Fruit fly (Drosophila melanogaster) whole organism, embryonic: ENCODE results near the gene TwdlR.

Source experiments
- ATbp ChIP-seq: fragments of 200-800 bp; sonication (Bioruptor generic); optimal IDR thresholded peaks from 2 replicates; lab custom pipeline; 2017; ENCODE audit warnings: missing biosample characterization, mild to moderate bottlenecking, missing genetic modification characterization, missing genetic modification reagents
- Adf1 ChIP-seq: fragments of 200-800 bp; sonication (Bioruptor generic); IDR thresholded peaks from 2 replicates; pipeline ENCODE4 v1.3.6; 2022; ENCODE audit warnings: missing biosample characterization, missing genetic modification characterization
- Atf-2 ChIP-seq: fragments of 200-800 bp; sonication (Bioruptor generic); optimal IDR thresholded peaks from 2 replicates; lab custom pipeline; 2016; ENCODE audit warnings: missing biosample characterization, missing genetic modification characterization
- CG10654 ChIP-seq: fragments of 200-800 bp; sonication (Bioruptor generic); optimal IDR thresholded peaks from 2 replicates; lab custom pipeline; 2016; ENCODE audit warnings: missing biosample characterization, missing genetic modification characterization
- CG13296 ChIP-seq: fragments of 200-800 bp; sonication (Bioruptor generic); optimal IDR thresholded peaks from 3 replicates; lab custom pipeline; 2018; ENCODE audit warnings: missing biosample characterization, mild to moderate bottlenecking, missing genetic modification characterization
- CG13624 ChIP-seq: fragments of 200-800 bp; sonication (Bioruptor generic); optimal IDR thresholded peaks from 2 replicates; lab custom pipeline; 2016; ENCODE audit warnings: missing biosample characterization, missing genetic modification characterization
- CG14441 ChIP-seq: fragments of 200-800 bp; sonication (Bioruptor generic); IDR thresholded peaks from 2 replicates; pipeline ENCODE4 v1.3.6; 2022; ENCODE audit warnings: missing biosample characterization, missing genetic modification characterization
- CG18262 ChIP-seq: fragments of 200-800 bp; optimal IDR thresholded peaks from 3 replicates; lab custom pipeline; 2019; ENCODE audit warnings: missing biosample characterization, mild to moderate bottlenecking, missing genetic modification characterization, moderate library complexity
- CG2120 ChIP-seq: fragments of 200-800 bp; sonication (Bioruptor generic); optimal IDR thresholded peaks from 3 replicates; lab custom pipeline; 2016; ENCODE audit warnings: missing biosample characterization, missing genetic modification characterization
- CG4328 ChIP-seq: fragments of 200-800 bp; sonication (Bioruptor generic); optimal IDR thresholded peaks from 3 replicates; lab custom pipeline; 2017; ENCODE audit warnings: missing biosample characterization, missing genetic modification reagents, missing genetic modification characterization
- CG5245 ChIP-seq: fragments of 200-800 bp; sonication (Bioruptor generic); optimal IDR thresholded peaks from 3 replicates; lab custom pipeline; 2016; ENCODE audit warnings: missing biosample characterization, missing genetic modification characterization
- CG6175 ChIP-seq: fragments of 200-800 bp; sonication (Bioruptor generic); IDR thresholded peaks from 3 replicates; pipeline ENCODE4 v1.3.6; 2022; ENCODE audit warnings: missing biosample characterization, missing genetic modification characterization
- CG6765 ChIP-seq: fragments of 200-800 bp; sonication (Bioruptor generic); optimal IDR thresholded peaks from 3 replicates; lab custom pipeline; 2017; ENCODE audit warnings: missing biosample characterization, mild to moderate bottlenecking, missing genetic modification characterization
- CG6791 ChIP-seq: fragments of 200-800 bp; sonication (Bioruptor generic); IDR thresholded peaks from 3 replicates; pipeline ENCODE4 v1.3.6; 2022; ENCODE audit warnings: missing biosample characterization, missing genetic modification characterization; ENCODE audit not compliant: partially characterized antibody
- CG7556 ChIP-seq: fragments of 200-800 bp; sonication (Bioruptor generic); optimal IDR thresholded peaks from 2 replicates; lab custom pipeline; 2017; ENCODE audit warnings: missing biosample characterization, mild to moderate bottlenecking, missing genetic modification characterization
- CG7928 ChIP-seq: fragments of 200-800 bp; sonication (Bioruptor generic); optimal IDR thresholded peaks from 2 replicates; lab custom pipeline; 2017; ENCODE audit warnings: missing biosample characterization, mild to moderate bottlenecking, missing genetic modification characterization
- CkIIα-i1 ChIP-seq: fragments of 200-800 bp; sonication (Bioruptor generic); IDR thresholded peaks from 2 replicates; pipeline ENCODE4 v1.3.6; 2022; ENCODE audit warnings: missing biosample characterization, missing genetic modification characterization
- Dad ChIP-seq: fragments of 200-800 bp; sonication (Bioruptor generic); optimal IDR thresholded peaks from 3 replicates; lab custom pipeline; 2016; ENCODE audit warnings: missing biosample characterization, missing genetic modification characterization
- Dll ChIP-seq: fragments of 200-800 bp; sonication (Bioruptor generic); IDR thresholded peaks from 4 replicates; pipeline ENCODE4 v1.3.6; 2022; ENCODE audit warnings: missing biosample characterization, missing genetic modification characterization; ENCODE audit not compliant: partially characterized antibody
- Doc2 ChIP-seq: fragments of 200-800 bp; sonication (Bioruptor generic); IDR thresholded peaks from 2 replicates; pipeline ENCODE4 v1.3.6; 2022; ENCODE audit warnings: missing biosample characterization, missing genetic modification characterization
- Doc3 ChIP-seq: fragments of 200-800 bp; sonication (Bioruptor generic); IDR thresholded peaks from 3 replicates; pipeline ENCODE4 v1.3.6; 2022; ENCODE audit warnings: missing biosample characterization, missing genetic modification characterization; ENCODE audit not compliant: partially characterized antibody
- ERR ChIP-seq: fragments of 200-800 bp; sonication (Bioruptor generic); optimal IDR thresholded peaks from 2 replicates; lab custom pipeline; 2016; ENCODE audit warnings: missing biosample characterization, missing genetic modification characterization
- Fer1 ChIP-seq: fragments of 200-800 bp; sonication (Bioruptor generic); optimal IDR thresholded peaks from 2 replicates; lab custom pipeline; 2017; ENCODE audit warnings: missing biosample characterization, mild to moderate bottlenecking, missing genetic modification characterization
- H2.0 ChIP-seq: fragments of 200-800 bp; sonication (Bioruptor generic); IDR thresholded peaks from 2 replicates; pipeline ENCODE4 v1.3.6; 2022; ENCODE audit warnings: missing biosample characterization, missing genetic modification characterization
- HLHmδ ChIP-seq: fragments of 200-800 bp; sonication (Bioruptor generic); optimal IDR thresholded peaks from 2 replicates; lab custom pipeline; 2018; ENCODE audit warnings: missing biosample characterization, mild to moderate bottlenecking, missing genetic modification characterization, moderate library complexity
- Hmr ChIP-seq: fragments of 200-800 bp; sonication (Bioruptor generic); optimal IDR thresholded peaks from 3 replicates; lab custom pipeline; 2017; ENCODE audit warnings: mild to moderate bottlenecking, missing biosample characterization, missing genetic modification reagents, missing genetic modification characterization
- Hr3 ChIP-seq: fragments of 200-800 bp; sonication (Bioruptor generic); optimal IDR thresholded peaks from 3 replicates; lab custom pipeline; 2016; ENCODE audit warnings: missing biosample characterization, missing genetic modification characterization
- Lpt ChIP-seq: fragments of >200 bp; optimal IDR thresholded peaks from 2 replicates; lab custom pipeline; 2018; ENCODE audit warnings: missing biosample characterization, missing genetic modification characterization
- NC2α ChIP-seq: fragments of 200-800 bp; sonication (Bioruptor generic); optimal IDR thresholded peaks from 2 replicates; lab custom pipeline; 2016; ENCODE audit warnings: missing biosample characterization, missing genetic modification characterization
- Oaz ChIP-seq: fragments of 200-800 bp; sonication (Bioruptor generic); IDR thresholded peaks from 2 replicates; pipeline ENCODE4 v1.3.6; 2022; ENCODE audit warnings: missing biosample characterization, missing genetic modification characterization
- Scr ChIP-seq: fragments of 200-800 bp; sonication (Bioruptor generic); IDR thresholded peaks from 2 replicates; pipeline ENCODE4 v1.3.6; 2022; ENCODE audit warnings: missing biosample characterization, missing genetic modification characterization; ENCODE audit not compliant: partially characterized antibody
- Sox102F ChIP-seq: fragments of 200-800 bp; sonication (Bioruptor generic); optimal IDR thresholded peaks from 2 replicates; lab custom pipeline; 2018; ENCODE audit warnings: missing biosample characterization, mild to moderate bottlenecking, missing genetic modification characterization, moderate library complexity
- al ChIP-seq: fragments of 200-800 bp; sonication (Bioruptor generic); IDR thresholded peaks from 2 replicates; pipeline ENCODE4 v1.3.6; 2022; ENCODE audit warnings: missing biosample characterization, missing genetic modification characterization
- ato ChIP-seq: fragments of 200-800 bp; sonication (Bioruptor generic); IDR thresholded peaks from 2 replicates; pipeline ENCODE4 v1.3.6; 2022; ENCODE audit warnings: missing biosample characterization, missing genetic modification characterization; ENCODE audit not compliant: partially characterized antibody
- caup ChIP-seq: fragments of 200-800 bp; sonication (Bioruptor generic); optimal IDR thresholded peaks from 3 replicates; lab custom pipeline; 2017; ENCODE audit warnings: missing biosample characterization, mild to moderate bottlenecking, missing genetic modification characterization, moderate library complexity; ENCODE audit not compliant: severe bottlenecking
- chinmo ChIP-seq: fragments of 200-800 bp; sonication (Bioruptor generic); IDR thresholded peaks from 4 replicates; pipeline ENCODE4 v1.3.6; 2022; ENCODE audit warnings: missing biosample characterization, missing genetic modification characterization; ENCODE audit not compliant: partially characterized antibody
- croc ChIP-seq: fragments of 200-800 bp; sonication (Bioruptor generic); conservative IDR thresholded peaks from 3 replicates; pipeline ENCODE4 v1.3.6; 2022; ENCODE audit warnings: missing biosample characterization, missing genetic modification characterization
- fd102C ChIP-seq: fragments of 200-800 bp; sonication (Bioruptor generic); optimal IDR thresholded peaks from 2 replicates; lab custom pipeline; 2018; ENCODE audit warnings: missing biosample characterization, mild to moderate bottlenecking, missing genetic modification characterization, moderate library complexity
- ftz-f1 ChIP-seq: fragments of 200-800 bp; sonication (Bioruptor generic); optimal IDR thresholded peaks from 2 replicates; lab custom pipeline; 2016; ENCODE audit warnings: missing biosample characterization, missing genetic modification characterization
- gcm2 ChIP-seq: fragments of 200-800 bp; sonication (Bioruptor generic); optimal IDR thresholded peaks from 2 replicates; lab custom pipeline; 2016; ENCODE audit warnings: missing biosample characterization, missing genetic modification characterization
- insv ChIP-seq, 2 experiments: fragments of 200-800 bp; sonication (Bioruptor generic); optimal IDR thresholded peaks; 3 replicates each; lab custom pipeline; 2016 to 2018; ENCODE audit warnings: missing biosample characterization in 2 of 2, missing genetic modification characterization in 2 of 2
- inv ChIP-seq: fragments of 200-800 bp; sonication (Bioruptor generic); IDR thresholded peaks from 2 replicates; pipeline ENCODE4 v1.3.6; 2022; ENCODE audit warnings: missing biosample characterization, missing genetic modification characterization; ENCODE audit not compliant: partially characterized antibody
- maf-S ChIP-seq: fragments of 200-800 bp; sonication (Bioruptor generic); optimal IDR thresholded peaks from 2 replicates; lab custom pipeline; 2016; ENCODE audit warnings: missing biosample characterization, missing genetic modification characterization
- onecut ChIP-seq: fragments of 200-800 bp; sonication (Bioruptor generic); IDR thresholded peaks from 2 replicates; pipeline ENCODE4 v1.3.6; 2022; ENCODE audit warnings: missing biosample characterization, missing genetic modification characterization
- otp ChIP-seq: fragments of 200-800 bp; sonication (Bioruptor generic); IDR thresholded peaks from 3 replicates; pipeline ENCODE4, ENCODE4 v1.3.6; 2022; ENCODE audit warnings: missing biosample characterization, missing genetic modification characterization
- pita ChIP-seq: fragments of 200-800 bp; sonication (Bioruptor generic); optimal IDR thresholded peaks from 2 replicates; lab custom pipeline; 2017; ENCODE audit warnings: missing biosample characterization, mild to moderate bottlenecking, missing genetic modification characterization
- pnt ChIP-seq: fragments of 200-800 bp; sonication (Bioruptor generic); optimal IDR thresholded peaks from 3 replicates; lab custom pipeline; 2016; ENCODE audit warnings: missing biosample characterization, missing genetic modification characterization
- ssp ChIP-seq: fragments of 200-800 bp; sonication (Bioruptor generic); IDR thresholded peaks from 2 replicates; pipeline ENCODE4 v1.3.6; 2022; ENCODE audit warnings: missing biosample characterization, missing genetic modification characterization
- vnd ChIP-seq: fragments of 200-800 bp; sonication (Bioruptor generic); IDR thresholded peaks from 3 replicates; pipeline ENCODE4 v1.3.6; 2022; ENCODE audit warnings: missing biosample characterization, missing genetic modification characterization; ENCODE audit not compliant: partially characterized antibody
- zen ChIP-seq: fragments of 200-800 bp; sonication (Bioruptor generic); optimal IDR thresholded peaks from 3 replicates; lab custom pipeline; 2018; ENCODE audit warnings: missing biosample characterization, mild to moderate bottlenecking, missing genetic modification characterization, moderate library complexity

The TwdlR gene

DNA sequence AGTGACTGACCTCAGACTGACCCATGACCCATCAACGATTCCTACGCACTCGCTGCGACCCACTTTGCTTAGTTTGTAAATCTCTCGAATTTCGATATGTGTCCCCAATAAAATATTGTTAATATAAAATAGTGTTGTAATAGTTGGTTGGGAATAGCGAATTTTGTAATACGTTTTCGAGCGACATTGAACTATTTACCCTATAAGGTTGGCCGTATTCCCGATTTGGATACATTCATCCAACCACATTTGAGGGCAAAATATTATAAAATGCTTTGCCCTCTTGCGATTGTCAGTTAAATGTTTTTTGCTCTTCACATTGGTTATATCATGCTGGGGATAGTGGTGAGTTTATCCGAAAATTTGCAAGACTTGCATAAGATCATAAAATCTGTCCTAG lies at the start of gene TwdlR:
Gene TwdlR, plus strand, starts transcription at position 301 of the 400 bp plus-strand sequence.
- TF ChIP-seq CG6175: no peak
- TF ChIP-seq CG6791 (GFP tag; lab: Robert Waterston, UW): no peak
- TF ChIP-seq CG13624 (GFP tag; lab: Kevin White, UChicago): no peak
- TF ChIP-seq pnt: no peak
- no peak for TF ChIP-seq Lpt (GFP tag; lab: Kevin White, UChicago)
- no peak for TF ChIP-seq inv
- TF ChIP-seq CG5245 (GFP tag; lab: Kevin White, UChicago): no peak
- TF ChIP-seq HLHmδ (GFP tag; lab: Kevin White, UChicago): no peak
- TF ChIP-seq ato: no peak
- no peak for TF ChIP-seq Fer1 (GFP tag; lab: Kevin White, UChicago)
- TF ChIP-seq fd102C (GFP tag; lab: Kevin White, UChicago): no peak
- TF ChIP-seq Dad (GFP tag; lab: Kevin White, UChicago): no peak
- no peak for TF ChIP-seq al
- TF ChIP-seq CG18262: no peak
- no peak for TF ChIP-seq Doc3 (GFP tag; lab: Robert Waterston, UW)
- no peak for TF ChIP-seq onecut (GFP tag; lab: Robert Waterston, UW)

DNA sequence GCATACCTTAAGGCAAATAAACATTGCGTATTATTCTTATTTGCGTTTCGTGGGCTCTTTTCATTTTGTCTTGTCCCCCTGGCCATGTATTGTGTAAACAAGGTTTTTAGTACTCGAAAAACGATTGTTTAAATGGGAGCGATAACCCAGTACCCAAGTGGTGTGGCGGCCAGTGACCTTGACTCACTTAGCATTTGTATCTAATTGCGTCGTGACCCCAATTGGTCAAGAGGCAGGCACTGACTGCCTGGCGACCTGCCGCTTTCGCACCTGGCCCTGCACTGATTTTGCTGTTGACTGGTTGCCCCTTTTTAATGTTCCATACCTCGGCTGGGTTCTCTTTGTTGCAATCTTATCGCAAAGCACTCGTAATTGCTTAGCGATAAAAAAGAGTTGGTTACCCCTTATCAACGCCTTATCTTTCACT lies 46.5 kb upstream of the TwdlR start:
- TF ChIP-seq ATbp (GFP tag; lab: Kevin White, UChicago): peak; percentile 55
- no peak for TF ChIP-seq insv (GFP tag; optimal IDR thresholded peaks at IDR 0.05; lab: Kevin White, UChicago)
- no peak for TF ChIP-seq Doc2
- TF ChIP-seq vnd (GFP tag; lab: Robert Waterston, UW): 0 out of 3 replicates have a peak, but pooled peaks have one; percentile 37
- TF ChIP-seq chinmo (GFP tag; lab: Robert Waterston, UW): peak; percentile 77; the same call in 2 of the 4 replicates
- peak; percentile 11 for TF ChIP-seq ERR (GFP tag; lab: Kevin White, UChicago)
- TF ChIP-seq pita: no peak
- no peak for TF ChIP-seq Atf-2 (GFP tag; lab: Kevin White, UChicago)
- no peak for TF ChIP-seq Scr
- no peak for TF ChIP-seq CG7928 (GFP tag; lab: Kevin White, UChicago)
- TF ChIP-seq caup (GFP tag; lab: Kevin White, UChicago): peak; percentile 55
- TF ChIP-seq Hr3 (GFP tag; lab: Kevin White, UChicago): peak; percentile 49
- no peak for TF ChIP-seq CG4328 (GFP tag; lab: Kevin White, UChicago)
- TF ChIP-seq zen (tag; lab: Kevin White, UChicago): no peak
- TF ChIP-seq CG13296 (GFP tag; lab: Kevin White, UChicago): peak; percentile 31
- TF ChIP-seq CG14441: 0 out of 2 replicates have a peak, but pooled peaks have one; percentile 20
- peak; percentile 26; the same call in 1 of the 2 replicates for TF ChIP-seq Adf1
- no peak for TF ChIP-seq CG2120 (GFP tag; lab: Kevin White, UChicago)
- TF ChIP-seq ftz-f1: peak; percentile 81
- TF ChIP-seq NC2α (GFP tag; lab: Kevin White, UChicago): no peak
- TF ChIP-seq gcm2: no peak
- TF ChIP-seq Oaz (GFP tag; lab: Robert Waterston, UW): no peak
- no peak for TF ChIP-seq croc (GFP tag; lab: Robert Waterston, UW)
- no peak for TF ChIP-seq CG6765 (GFP tag; lab: Kevin White, UChicago)
- TF ChIP-seq CG13624 (GFP tag; lab: Kevin White, UChicago): peak; percentile 25
- TF ChIP-seq CG7556 (GFP tag; lab: Kevin White, UChicago): no peak
- TF ChIP-seq Fer1 (GFP tag; lab: Kevin White, UChicago): peak; percentile 1
- TF ChIP-seq HLHmδ (GFP tag; lab: Kevin White, UChicago): no peak
- no peak for TF ChIP-seq Dll
- TF ChIP-seq Hmr (GFP tag; lab: Kevin White, UChicago): peak; percentile 4
- TF ChIP-seq CG10654 (GFP tag; lab: Kevin White, UChicago): no peak
- no peak for TF ChIP-seq CkIIα-i1
- no peak for TF ChIP-seq otp (GFP tag; lab: Robert Waterston, UW)
- TF ChIP-seq ssp: 0 out of 2 replicates have a peak, but pooled peaks have one; percentile 14
- TF ChIP-seq maf-S: no peak
- TF ChIP-seq Sox102F (GFP tag; lab: Kevin White, UChicago): peak; percentile 20
- no peak for TF ChIP-seq H2.0
